Worm (Caenorhabditis elegans) whole organism, L3 larva: ENCODE results near the gene str-45.
"Not testable (repeated sequence)": the region's sequence is repeated elsewhere in the genome, so short reads cannot be mapped to it uniquely, and the experiment has no call there.

Experiments used
- R02D3.7 ChIP-seq: fragments of 150-350 bp; optimal IDR thresholded peaks from 2 replicates; lab custom pipeline; 2014; ENCODE audit warnings: missing biosample characterization, missing genetic modification characterization
- ZK546.5 ChIP-seq: sonication (generic microtip); optimal IDR thresholded peaks from 2 replicates; lab custom pipeline; 2017; ENCODE audit warnings: missing biosample characterization, missing genetic modification characterization
- ama-1 ChIP-seq: fragments of 150-350 bp; optimal IDR thresholded peaks from 2 replicates; lab custom pipeline; 2018
- ceh-16 ChIP-seq: sonication (generic microtip); optimal IDR thresholded peaks from 2 replicates; lab custom pipeline; 2017; ENCODE audit warnings: missing biosample characterization, missing genetic modification characterization
- ceh-28 ChIP-seq: fragments of 150-350 bp; optimal IDR thresholded peaks from 2 replicates; lab custom pipeline; 2014; ENCODE audit warnings: missing biosample characterization, missing genetic modification reagents, missing genetic modification characterization
- ceh-82 ChIP-seq: fragments of 150-350 bp; optimal IDR thresholded peaks from 2 replicates; lab custom pipeline; 2014; ENCODE audit warnings: missing biosample characterization, missing genetic modification characterization
- ceh-9 ChIP-seq: sonication (generic microtip); optimal IDR thresholded peaks from 2 replicates; lab custom pipeline; 2018; ENCODE audit warnings: missing biosample characterization, missing genetic modification characterization
- egl-5 ChIP-seq: fragments of 150-350 bp; optimal IDR thresholded peaks from 2 replicates; lab custom pipeline; 2017; ENCODE audit warnings: missing biosample characterization, missing genetic modification reagents, missing genetic modification characterization, inconsistent platforms
- elt-1 ChIP-seq: fragments of 150-350 bp; optimal IDR thresholded peaks from 2 replicates; lab custom pipeline; 2014; ENCODE audit warnings: missing biosample characterization, missing genetic modification characterization
- elt-2 ChIP-seq: sonication (generic microtip); optimal IDR thresholded peaks from 2 replicates; lab custom pipeline; 2016; ENCODE audit warnings: missing genetic modification reagents, mild to moderate bottlenecking, missing genetic modification characterization, missing compliant biosample characterization
- elt-3 ChIP-seq, 3 experiments: fragments of 150-350 bp in 1 of 3; sonication (generic microtip) in 2 of 3; optimal IDR thresholded peaks; 2 replicates in 2 of 3; 4 replicates in 1 of 3; lab custom pipeline; 2014 to 2017; ENCODE audit warnings: missing biosample characterization in 3 of 3, missing genetic modification characterization in 3 of 3
- eor-1 ChIP-seq, 2 experiments: fragments of 150-350 bp; optimal IDR thresholded peaks; 2 replicates each; lab custom pipeline; 2014 to 2018; ENCODE audit warnings: missing biosample characterization in 2 of 2, missing genetic modification characterization in 2 of 2
- fkh-10 ChIP-seq: sonication (generic microtip); optimal IDR thresholded peaks from 2 replicates; lab custom pipeline; 2017; ENCODE audit warnings: missing biosample characterization, missing genetic modification reagents, missing genetic modification characterization
- fos-1 ChIP-seq: fragments of 150-350 bp; optimal IDR thresholded peaks from 2 replicates; lab custom pipeline; 2014; ENCODE audit warnings: missing biosample characterization, missing genetic modification characterization
- hmg-11 ChIP-seq: sonication (generic microtip); optimal IDR thresholded peaks from 2 replicates; lab custom pipeline; 2016; ENCODE audit warnings: missing genetic modification characterization, missing compliant biosample characterization
- lin-15B ChIP-seq: fragments of 150-350 bp; optimal IDR thresholded peaks from 2 replicates; lab custom pipeline; 2014; ENCODE audit warnings: missing biosample characterization, missing genetic modification characterization
- lin-39 ChIP-seq: fragments of 150-350 bp; optimal IDR thresholded peaks from 2 replicates; lab custom pipeline; 2018; ENCODE audit warnings: missing biosample characterization, missing genetic modification reagents, missing genetic modification characterization
- lsy-12 ChIP-seq: sonication (generic microtip); optimal IDR thresholded peaks from 2 replicates; lab custom pipeline; 2016; ENCODE audit warnings: mild to moderate bottlenecking, missing genetic modification characterization, missing compliant biosample characterization
- mdl-1 ChIP-seq: fragments of 150-350 bp; optimal IDR thresholded peaks from 2 replicates; lab custom pipeline; 2014; ENCODE audit warnings: missing biosample characterization, missing genetic modification characterization
- mml-1 ChIP-seq: fragments of 150-350 bp; sonication (generic microtip); optimal IDR thresholded peaks from 3 replicates; lab custom pipeline; 2014; ENCODE audit warnings: missing biosample characterization, missing genetic modification characterization
- nfya-1 ChIP-seq: sonication (generic microtip); optimal IDR thresholded peaks from 2 replicates; lab custom pipeline; 2017; ENCODE audit warnings: missing genetic modification characterization, mild to moderate bottlenecking, missing compliant biosample characterization, antibody characterized with exemption, moderate library complexity; ENCODE audit not compliant: insufficient read depth
- nhr-11 ChIP-seq: fragments of 150-350 bp; optimal IDR thresholded peaks from 2 replicates; lab custom pipeline; 2014; ENCODE audit warnings: missing biosample characterization, missing genetic modification characterization
- nhr-12 ChIP-seq: fragments of 150-350 bp; optimal IDR thresholded peaks from 2 replicates; lab custom pipeline; 2014; ENCODE audit warnings: missing biosample characterization, missing genetic modification characterization
- nhr-23 ChIP-seq: fragments of 150-350 bp; optimal IDR thresholded peaks from 2 replicates; lab custom pipeline; 2014; ENCODE audit warnings: missing biosample characterization, missing genetic modification reagents, missing genetic modification characterization
- nhr-237 ChIP-seq: fragments of 150-350 bp; optimal IDR thresholded peaks from 2 replicates; lab custom pipeline; 2014; ENCODE audit warnings: missing biosample characterization, missing genetic modification characterization
- nhr-25 ChIP-seq: sonication (generic microtip); optimal IDR thresholded peaks from 2 replicates; lab custom pipeline; 2017; ENCODE audit warnings: missing biosample characterization, missing genetic modification characterization
- nhr-43 ChIP-seq: sonication (generic microtip); optimal IDR thresholded peaks from 2 replicates; lab custom pipeline; 2016; ENCODE audit warnings: mild to moderate bottlenecking, missing genetic modification characterization, missing compliant biosample characterization; ENCODE audit not compliant: poor library complexity, severe bottlenecking
- nhr-67 ChIP-seq: fragments of 150-350 bp; optimal IDR thresholded peaks from 2 replicates; lab custom pipeline; 2014; ENCODE audit warnings: missing biosample characterization, missing genetic modification characterization
- nhr-76 ChIP-seq: fragments of 150-350 bp; sonication (generic microtip); optimal IDR thresholded peaks from 5 replicates; lab custom pipeline; 2014; ENCODE audit warnings: missing biosample characterization, missing genetic modification characterization
- nhr-77 ChIP-seq: fragments of 150-350 bp; optimal IDR thresholded peaks from 2 replicates; lab custom pipeline; 2014; ENCODE audit warnings: missing biosample characterization, missing genetic modification characterization
- snpc-4 ChIP-seq: fragments of 150-350 bp; optimal IDR thresholded peaks from 2 replicates; lab custom pipeline; 2014; ENCODE audit warnings: missing biosample characterization, missing genetic modification characterization
- tbx-2 ChIP-seq: sonication (generic microtip); optimal IDR thresholded peaks from 2 replicates; lab custom pipeline; 2016; ENCODE audit warnings: mild to moderate bottlenecking, missing genetic modification characterization, missing compliant biosample characterization
- unc-62 ChIP-seq: fragments of 150-350 bp; sonication (generic microtip); optimal IDR thresholded peaks from 4 replicates; lab custom pipeline; 2014; ENCODE audit warnings: missing biosample characterization, missing genetic modification reagents, missing genetic modification characterization
- zag-1 ChIP-seq: fragments of 150-350 bp; optimal IDR thresholded peaks from 2 replicates; lab custom pipeline; 2014; ENCODE audit warnings: missing biosample characterization, missing genetic modification characterization

str-45 gene

DNA sequence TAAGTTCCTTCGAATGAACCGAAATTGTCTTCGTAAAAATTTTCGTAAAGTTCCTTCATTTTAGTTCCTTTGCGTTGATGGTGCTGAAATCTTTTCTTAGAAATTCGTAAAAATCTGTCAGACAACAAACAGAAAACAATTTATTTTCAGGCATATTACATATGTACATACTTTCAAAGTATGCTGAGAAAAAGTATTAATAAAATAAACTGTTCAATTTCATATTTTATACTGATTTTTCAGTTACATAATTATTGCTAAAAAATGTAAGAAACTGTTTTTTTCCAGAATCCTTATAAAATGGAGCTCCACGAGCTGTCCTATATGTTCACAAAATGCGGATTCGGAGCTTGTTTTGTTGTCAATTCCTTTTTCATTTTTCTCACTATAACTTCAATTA is at the start of gene str-45:
Gene str-45 (plus strand): TSS at position 301 of the 400 bp plus-strand sequence.
- TF ChIP-seq snpc-4 (tag; lab: Kevin White, UChicago) (no peak), nhr-77 (tag; lab: Kevin White, UChicago) (no peak), lsy-12 (no peak), nfya-1 (no peak), fkh-10 (GFP tag; lab: Kevin White, UChicago) (no peak), ceh-9 (tag; lab: Kevin White, UChicago) (no peak), ceh-16 (tag; lab: Kevin White, UChicago) (no peak), nhr-11 (tag; lab: Kevin White, UChicago) (no peak), nhr-76 (tag; lab: Kevin White, UChicago) (no peak)

- TF ChIP-seq elt-1 (tag; lab: Kevin White, UChicago) (no peak), ZK546.5 (tag; lab: Kevin White, UChicago) (no peak), elt-3 (tag; optimal IDR thresholded peaks at IDR 0.05; lab: Kevin White, UChicago) (no peak), fos-1 (no peak), nhr-237 (tag; lab: Kevin White, UChicago) (no peak), mml-1 (tag; lab: Kevin White, UChicago) (no peak), lsy-12 (no peak), ama-1 (lab: Kevin White, UChicago) (no peak), zag-1 (tag; lab: Kevin White, UChicago) (no peak), ceh-82 (no peak), egl-5 (tag; lab: Kevin White, UChicago) (no peak), nhr-12 (no peak), nhr-25 (tag; lab: Kevin White, UChicago) (no peak)
- TF ChIP-seq, all 47 proteins: peak for 0
Observed at ce11 chrV:15109260-15109659, 49.5 kb upstream of the str-45 start, which contains the start of gene Y75B12A.2. Y75B12A.2 (plus strand) TSS chrV:15109560.

- TF ChIP-seq ceh-28 (tag; lab: Kevin White, UChicago): no peak
- no peak for TF ChIP-seq mdl-1 (tag; lab: Kevin White, UChicago)
- TF ChIP-seq elt-2 (tag; lab: Kevin White, UChicago): no peak
- no peak for TF ChIP-seq lin-39 (tag; lab: Kevin White, UChicago)
- TF ChIP-seq ZK546.5 (tag; lab: Kevin White, UChicago): no peak
- TF ChIP-seq nfya-1: no peak
- TF ChIP-seq hmg-11 (tag; lab: Kevin White, UChicago): no peak
- TF ChIP-seq nhr-43 (tag; lab: Kevin White, UChicago): no peak
- no peak for TF ChIP-seq ceh-9 (tag; lab: Kevin White, UChicago)
- TF ChIP-seq fkh-10 (GFP tag; lab: Kevin White, UChicago): no peak
Observed at ce11 chrV:15111660-15112059, 47.1 kb upstream of the str-45 start, which contains the start of gene T01G5.7. T01G5.7 (plus strand) TSS chrV:15111960.

- TF ChIP-seq mml-1 (tag; lab: Kevin White, UChicago): no peak
- TF ChIP-seq nhr-23: no peak
- TF ChIP-seq unc-62 (GFP tag; lab: Kevin White, UChicago): no peak
- TF ChIP-seq elt-2 (tag; lab: Kevin White, UChicago): no peak
- no peak for TF ChIP-seq lin-39 (tag; lab: Kevin White, UChicago)
- no peak for TF ChIP-seq ceh-82
- TF ChIP-seq nhr-67 (tag; lab: Kevin White, UChicago): no peak
- TF ChIP-seq R02D3.7: no peak
- TF ChIP-seq egl-5 (tag; lab: Kevin White, UChicago): no peak
- no peak for TF ChIP-seq tbx-2 (tag; lab: Kevin White, UChicago)
- no peak for TF ChIP-seq nhr-76 (tag; lab: Kevin White, UChicago)
- TF ChIP-seq eor-1 (tag; optimal IDR thresholded peaks at IDR 0.05; lab: Kevin White, UChicago): no peak
Observed at ce11 chrV:15113992-15114391, 44.8 kb upstream of the str-45 start, which contains the start of gene T01G5.6. T01G5.6 (minus strand) TSS chrV:15114092.

ce11 chrV:15115968-15116367 is 42.8 kb upstream of the str-45 start, which contains the start of gene T01G5.8:
T01G5.8 (plus strand) TSS chrV:15116268.
- TF ChIP-seq unc-62 (GFP tag; lab: Kevin White, UChicago); elt-3 (tag; optimal IDR thresholded peaks at IDR 0.05; lab: Kevin White, UChicago); lin-15B: not testable (repeated sequence)
- TF ChIP-seq, all 47 proteins: peak for 0; not testable (repeated sequence) for 47
